Fruit fly (Drosophila melanogaster) whole organism, prepupa: ENCODE results near the gene RhoGAPp190.

Source experiments
- Blimp-1 ChIP-seq: fragments of 200-800 bp; sonication (Bioruptor generic); optimal IDR thresholded peaks from 3 replicates; lab custom pipeline; 2017; ENCODE audit warnings: missing biosample characterization, missing genetic modification characterization, mild to moderate bottlenecking, moderate library complexity, missing genetic modification reagents
- CG10631 ChIP-seq: fragments of 200-800 bp; sonication (Bioruptor generic); optimal IDR thresholded peaks from 2 replicates; lab custom pipeline; 2016; ENCODE audit warnings: missing biosample characterization, missing genetic modification characterization
- CG10669 ChIP-seq: fragments of 200-800 bp; sonication (Bioruptor generic); optimal IDR thresholded peaks from 3 replicates; lab custom pipeline; 2018; ENCODE audit warnings: missing biosample characterization, mild to moderate bottlenecking, missing genetic modification characterization, moderate library complexity
- CG11294 ChIP-seq: fragments of 200-800 bp; sonication (Bioruptor generic); IDR thresholded peaks from 2 replicates; pipeline ENCODE4 v1.3.6; 2022; ENCODE audit warnings: missing biosample characterization, missing genetic modification characterization
- CG11762 ChIP-seq: fragments of 200-800 bp; sonication (Bioruptor generic); optimal IDR thresholded peaks from 3 replicates; lab custom pipeline; 2016; ENCODE audit warnings: missing biosample characterization, missing genetic modification characterization; ENCODE audit not compliant: insufficient read depth
- CG11902 ChIP-seq: fragments of 200-800 bp; sonication (Bioruptor generic); optimal IDR thresholded peaks from 3 replicates; lab custom pipeline; 2016; ENCODE audit warnings: missing biosample characterization, missing genetic modification characterization
- CG15336 ChIP-seq: fragments of 200-800 bp; sonication (Bioruptor generic); IDR thresholded peaks from 2 replicates; pipeline ENCODE4 v1.3.6; 2022; ENCODE audit warnings: missing biosample characterization, missing genetic modification characterization
- CG1621 ChIP-seq: fragments of 200-800 bp; sonication (Bioruptor generic); optimal IDR thresholded peaks from 3 replicates; lab custom pipeline; 2018; ENCODE audit warnings: missing biosample characterization, mild to moderate bottlenecking, missing genetic modification characterization
- CG32006 ChIP-seq: fragments of 200-800 bp; sonication (Bioruptor generic); optimal IDR thresholded peaks from 3 replicates; lab custom pipeline; 2017; ENCODE audit warnings: missing biosample characterization, mild to moderate bottlenecking, missing genetic modification characterization
- CG34406 ChIP-seq: fragments of 200-800 bp; sonication (Bioruptor generic); optimal IDR thresholded peaks from 3 replicates; lab custom pipeline; 2016; ENCODE audit warnings: missing biosample characterization, missing genetic modification characterization
- CG4318 ChIP-seq: fragments of 200-800 bp; sonication (Bioruptor generic); optimal IDR thresholded peaks from 3 replicates; lab custom pipeline; 2017; ENCODE audit warnings: missing biosample characterization, mild to moderate bottlenecking, missing genetic modification characterization
- CG6163 ChIP-seq: fragments of 200-800 bp; sonication (Bioruptor generic); IDR thresholded peaks from 3 replicates; pipeline ENCODE4 v1.3.6; 2022; ENCODE audit warnings: missing biosample characterization, missing genetic modification characterization
- CG6276 ChIP-seq: fragments of 200-800 bp; sonication (Bioruptor generic); optimal IDR thresholded peaks from 2 replicates; lab custom pipeline; 2017; ENCODE audit warnings: missing biosample characterization, mild to moderate bottlenecking, missing genetic modification characterization
- CG6792 ChIP-seq: fragments of 200-800 bp; sonication (Bioruptor generic); optimal IDR thresholded peaks from 3 replicates; lab custom pipeline; 2016; ENCODE audit warnings: missing biosample characterization, missing genetic modification characterization
- CG6808 ChIP-seq: fragments of 200-800 bp; sonication (Bioruptor generic); optimal IDR thresholded peaks from 3 replicates; lab custom pipeline; 2017; ENCODE audit warnings: missing biosample characterization, missing genetic modification characterization, mild to moderate bottlenecking, moderate library complexity, missing genetic modification reagents
- CG8119 ChIP-seq: fragments of 200-800 bp; sonication (Bioruptor generic); IDR thresholded peaks from 3 replicates; pipeline ENCODE4 v1.3.6; 2022; ENCODE audit warnings: missing biosample characterization, missing genetic modification characterization
- CG8319 ChIP-seq: fragments of 200-800 bp; sonication (Bioruptor generic); optimal IDR thresholded peaks from 3 replicates; lab custom pipeline; 2016; ENCODE audit warnings: missing biosample characterization, missing genetic modification characterization
- Eip78C ChIP-seq: fragments of 200-800 bp; sonication (Bioruptor generic); peaks from one replicate; lab custom pipeline; 2016; ENCODE audit warnings: missing biosample characterization, missing genetic modification characterization
- Eip93F ChIP-seq: fragments of 200-800 bp; sonication (Bioruptor generic); optimal IDR thresholded peaks from 2 replicates; lab custom pipeline; 2016; ENCODE audit warnings: missing biosample characterization, mild to moderate bottlenecking, missing genetic modification characterization
- Ets21C ChIP-seq: fragments of 200-800 bp; sonication (Bioruptor generic); optimal IDR thresholded peaks from 3 replicates; lab custom pipeline; 2016; ENCODE audit warnings: missing biosample characterization, missing genetic modification characterization
- Ets96B ChIP-seq: fragments of 200-800 bp; optimal IDR thresholded peaks from 2 replicates; lab custom pipeline; 2019; ENCODE audit warnings: missing biosample characterization, mild to moderate bottlenecking, missing genetic modification characterization, moderate library complexity
- Gug ChIP-seq: fragments of 200-800 bp; sonication (Bioruptor generic); IDR thresholded peaks from 2 replicates; pipeline ENCODE4 v1.3.6; 2022; ENCODE audit warnings: missing biosample characterization, missing genetic modification characterization
- Hr4 ChIP-seq: fragments of 200-800 bp; sonication (Bioruptor generic); optimal IDR thresholded peaks from 3 replicates; lab custom pipeline; 2016; ENCODE audit warnings: missing biosample characterization, missing genetic modification characterization
- OdsH ChIP-seq: fragments of 200-800 bp; sonication (Bioruptor generic); optimal IDR thresholded peaks from 3 replicates; lab custom pipeline; 2016; ENCODE audit warnings: missing biosample characterization, missing genetic modification characterization
- Sox102F ChIP-seq: fragments of 200-800 bp; sonication (Bioruptor generic); optimal IDR thresholded peaks from 2 replicates; lab custom pipeline; 2016; ENCODE audit warnings: missing biosample characterization, mild to moderate bottlenecking, missing genetic modification characterization
- achi ChIP-seq: fragments of 200-800 bp; sonication (Bioruptor generic); optimal IDR thresholded peaks from 3 replicates; lab custom pipeline; 2016; ENCODE audit warnings: missing biosample characterization, missing genetic modification characterization
- acj6 ChIP-seq: fragments of 200-800 bp; sonication (Bioruptor generic); optimal IDR thresholded peaks from 3 replicates; lab custom pipeline; 2016; ENCODE audit warnings: missing biosample characterization, missing genetic modification characterization
- dac ChIP-seq: fragments of 200-800 bp; sonication (Bioruptor generic); optimal IDR thresholded peaks from 2 replicates; lab custom pipeline; 2017; ENCODE audit warnings: missing biosample characterization, mild to moderate bottlenecking, missing genetic modification characterization
- dsx ChIP-seq: fragments of 200-800 bp; optimal IDR thresholded peaks from 3 replicates; lab custom pipeline; 2019; ENCODE audit warnings: missing biosample characterization, mild to moderate bottlenecking, missing genetic modification characterization, moderate library complexity; ENCODE audit not compliant: poor library complexity, severe bottlenecking
- eg ChIP-seq: fragments of 200-800 bp; sonication (Bioruptor generic); IDR thresholded peaks from 3 replicates; pipeline ENCODE4 v1.3.6; 2022; ENCODE audit warnings: missing biosample characterization, missing genetic modification characterization
- esn ChIP-seq: fragments of 200-800 bp; sonication (Bioruptor generic); optimal IDR thresholded peaks from 2 replicates; lab custom pipeline; 2016; ENCODE audit warnings: missing biosample characterization, mild to moderate bottlenecking, missing genetic modification characterization, moderate library complexity
- fd59A ChIP-seq: fragments of 200-800 bp; sonication (Bioruptor generic); optimal IDR thresholded peaks from 2 replicates; lab custom pipeline; 2017; ENCODE audit warnings: missing biosample characterization, mild to moderate bottlenecking, missing genetic modification characterization, missing genetic modification reagents
- fd85E ChIP-seq: fragments of 200-800 bp; sonication (Bioruptor generic); optimal IDR thresholded peaks from 3 replicates; lab custom pipeline; 2016; ENCODE audit warnings: missing biosample characterization, missing genetic modification characterization
- fkh ChIP-seq: fragments of 200-800 bp; sonication (Bioruptor generic); optimal IDR thresholded peaks from 3 replicates; lab custom pipeline; 2017; ENCODE audit warnings: missing biosample characterization, mild to moderate bottlenecking, missing genetic modification characterization, moderate library complexity
- lz ChIP-seq: fragments of 200-800 bp; sonication (Bioruptor generic); optimal IDR thresholded peaks from 3 replicates; lab custom pipeline; 2016; ENCODE audit warnings: missing biosample characterization, missing genetic modification characterization
- net ChIP-seq: fragments of 200-800 bp; sonication (Bioruptor generic); optimal IDR thresholded peaks from 3 replicates; lab custom pipeline; 2016; ENCODE audit warnings: missing biosample characterization, missing genetic modification characterization
- pdm3 ChIP-seq: fragments of 200-800 bp; sonication (Bioruptor generic); optimal IDR thresholded peaks from 3 replicates; lab custom pipeline; 2016; ENCODE audit warnings: missing biosample characterization, missing genetic modification characterization
- salr ChIP-seq, 2 experiments: fragments of 200-800 bp; sonication (Bioruptor generic); optimal IDR thresholded peaks; 3 replicates each; lab custom pipeline; 2016 to 2018; ENCODE audit warnings: missing biosample characterization in 2 of 2, missing genetic modification characterization in 2 of 2, mild to moderate bottlenecking in 1 of 2
- ss ChIP-seq, 2 experiments: fragments of 200-800 bp; sonication (Bioruptor generic); optimal IDR thresholded peaks; 2 replicates in 1 of 2; 3 replicates in 1 of 2; lab custom pipeline; 2017 to 2018; ENCODE audit warnings: mild to moderate bottlenecking in 2 of 2, missing biosample characterization in 2 of 2, missing genetic modification characterization in 2 of 2, moderate library complexity in 1 of 2
- svp ChIP-seq: fragments of 200-800 bp; sonication (Bioruptor generic); peaks from one replicate; lab custom pipeline; 2016; ENCODE audit warnings: missing biosample characterization, missing genetic modification characterization
- vri ChIP-seq: fragments of 200-800 bp; sonication (Bioruptor generic); optimal IDR thresholded peaks from 3 replicates; lab custom pipeline; 2016; ENCODE audit warnings: missing biosample characterization, mild to moderate bottlenecking, missing genetic modification characterization

Gene RhoGAPp190

DNA sequence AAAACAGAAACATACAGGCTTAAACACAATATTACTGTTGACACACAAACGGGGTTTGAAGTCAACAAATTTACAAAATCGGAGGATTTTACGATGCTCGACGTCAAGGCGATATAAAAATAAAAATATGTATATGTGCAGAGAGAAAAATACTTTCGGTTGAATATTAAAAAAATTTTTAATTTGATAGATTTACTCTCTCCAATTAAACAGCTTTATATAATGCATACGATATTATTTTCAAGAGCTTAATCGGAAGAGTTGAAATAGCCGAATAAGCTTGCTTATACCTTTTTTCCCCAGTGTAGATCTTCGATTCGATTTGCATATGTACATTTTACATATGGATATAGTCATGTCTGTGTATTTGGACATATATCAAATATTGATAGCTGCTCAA is 44.3 kb upstream of the RhoGAPp190 start (continued):
- TF ChIP-seq svp (peak; percentile 66), vri (GFP tag; lab: Kevin White, UChicago) (no peak), CG4318 (GFP tag; lab: Kevin White, UChicago) (no peak), fd59A (GFP tag; lab: Kevin White, UChicago) (no peak), CG11902 (GFP tag; lab: Kevin White, UChicago) (no peak), net (GFP tag; lab: Kevin White, UChicago) (peak; percentile 9), ss (GFP tag; optimal IDR thresholded peaks at IDR 0.05; lab: Kevin White, UChicago) (no peak)

DNA sequence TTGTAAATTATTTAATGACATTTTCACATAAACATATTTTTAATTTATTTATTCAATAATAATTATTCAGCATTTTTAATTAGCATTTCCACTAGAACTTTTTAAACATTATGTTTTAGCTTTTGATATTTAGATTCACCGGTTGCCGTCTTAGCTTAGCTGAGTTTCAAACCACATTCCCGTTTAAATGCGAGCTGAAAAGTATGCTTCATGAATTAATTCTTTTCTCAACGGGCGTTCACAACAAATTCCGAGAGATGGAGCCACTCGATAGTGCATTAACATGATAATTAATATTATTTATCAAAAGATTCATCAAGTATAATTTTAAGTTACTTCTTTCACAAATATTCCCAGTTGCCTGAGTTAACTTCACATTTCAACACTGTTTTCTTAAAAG is 43.3 kb upstream of the RhoGAPp190 start:
- peak; percentile 30 for TF ChIP-seq Eip78C (GFP tag; lab: Kevin White, UChicago)
- no peak for TF ChIP-seq Eip93F (GFP tag; lab: Kevin White, UChicago)

DNA sequence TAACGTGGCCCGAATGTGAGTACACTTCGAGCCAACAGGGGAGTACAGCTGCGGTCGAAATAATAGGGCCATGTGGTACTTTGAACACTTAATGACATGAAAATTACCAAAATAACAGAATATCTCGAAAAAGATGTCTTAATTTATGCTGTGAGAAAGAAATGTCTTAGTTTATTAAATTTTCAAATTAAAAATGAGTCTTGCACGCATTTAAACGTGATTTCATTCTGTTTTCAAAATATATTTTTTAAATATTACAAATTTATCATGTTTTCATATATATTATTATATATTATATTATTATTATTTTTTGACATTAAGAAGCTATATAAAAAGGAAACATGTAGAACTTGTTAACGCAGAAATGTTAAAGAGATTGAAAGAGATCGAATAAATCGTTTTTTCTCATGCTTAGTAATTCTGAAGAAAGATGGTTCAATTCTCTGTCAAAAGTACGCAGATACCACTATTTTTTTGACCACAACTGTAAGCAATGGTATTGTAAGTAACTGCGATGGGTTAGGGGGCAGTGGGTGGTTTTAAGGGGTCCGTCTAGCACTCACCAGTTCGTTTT is 42.6 kb upstream of the RhoGAPp190 start:
- TF ChIP-seq dac (peak; percentile 27), CG10669 (GFP tag; lab: Kevin White, UChicago) (no peak), net (GFP tag; lab: Kevin White, UChicago) (peak; percentile 6), svp (peak; percentile 32), CG4318 (GFP tag; lab: Kevin White, UChicago) (peak; percentile 67), Sox102F (GFP tag; lab: Kevin White, UChicago) (no peak), eg (GFP tag; lab: Robert Waterston, UW) (peak; percentile 21; the same call in 1 of the 3 replicates), CG10631 (GFP tag; lab: Kevin White, UChicago) (no peak), CG6792 (GFP tag; lab: Kevin White, UChicago) (no peak), CG11294 (GFP tag; lab: Robert Waterston, UW) (peak; percentile 23; the same call in 1 of the 2 replicates), Eip78C (GFP tag; lab: Kevin White, UChicago) (peak; percentile 28), CG6276 (GFP tag; lab: Kevin White, UChicago) (peak; percentile 85), dsx (GFP tag; lab: Kevin White, UChicago) (no peak), salr (GFP tag; optimal IDR thresholded peaks at IDR 0.05; lab: Kevin White, UChicago) (peak in 1 of 2 experiments; percentile 1), Gug (GFP tag; lab: Robert Waterston, UW) (0 out of 2 replicates have a peak, but pooled peaks have one; percentile 15), OdsH (GFP tag; lab: Kevin White, UChicago) (peak; percentile 41), achi (GFP tag; lab: Kevin White, UChicago) (peak; percentile 25), CG8119 (GFP tag; lab: Robert Waterston, UW) (peak; percentile 70; the same call in 2 of the 3 replicates), CG34406 (GFP tag; lab: Kevin White, UChicago) (no peak), CG8319 (GFP tag; lab: Kevin White, UChicago) (no peak), fkh (GFP tag; lab: Kevin White, UChicago) (no peak), CG1621 (no peak), acj6 (GFP tag; lab: Kevin White, UChicago) (peak; percentile 20), Ets21C (no peak), Hr4 (GFP tag; lab: Kevin White, UChicago) (peak; percentile 53), pdm3 (GFP tag; lab: Kevin White, UChicago) (peak; percentile 29), Ets96B (peak; percentile 6), CG15336 (GFP tag; lab: Robert Waterston, UW) (peak; percentile 58), CG6808 (GFP tag; lab: Kevin White, UChicago) (no peak), lz (peak; percentile 20), Blimp-1 (no peak), CG32006 (GFP tag; lab: Kevin White, UChicago) (peak; percentile 86), CG11762 (GFP tag; lab: Kevin White, UChicago) (peak; percentile 6), fd85E (GFP tag; lab: Kevin White, UChicago) (no peak), esn (GFP tag; lab: Kevin White, UChicago) (no peak), CG6163 (GFP tag; lab: Robert Waterston, UW) (peak; percentile 19; the same call in 1 of the 3 replicates)
